Fruit fly (Drosophila melanogaster): ENCODE measurements around the gene CG5805.
A peak's percentile ranks its signal among the peaks of the same experiment; 100 is the strongest.

DNA sequence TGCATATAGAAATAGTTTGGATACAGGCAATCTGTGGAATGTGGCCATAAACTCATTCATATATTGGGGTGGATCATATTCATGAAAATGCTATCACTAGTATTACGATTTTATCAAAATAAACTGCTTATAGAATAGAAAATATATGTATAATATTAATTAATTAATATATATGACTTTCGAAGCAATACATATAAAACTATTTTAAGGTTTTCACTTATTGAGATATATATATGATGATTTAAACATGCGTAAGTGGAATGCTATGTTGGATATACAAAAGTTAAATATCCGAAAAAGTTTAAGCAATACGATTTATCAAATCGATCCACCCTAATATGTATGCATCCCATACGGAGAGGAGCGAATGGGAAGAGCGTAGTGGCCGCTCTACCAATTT is 11.4 kb upstream of the CG5805 start:
- no peak for TF ChIP-seq CG1620 (GFP tag; optimal IDR thresholded peaks at IDR 0.05)
- peak; percentile 36 for TF ChIP-seq CG7101 (tag; optimal IDR thresholded peaks at IDR 0.05)
- no peak for TF ChIP-seq cnc (optimal IDR thresholded peaks at IDR 0.05)
- TF ChIP-seq ovo (GFP tag; optimal IDR thresholded peaks at IDR 0.05), result no peak
- no peak for TF ChIP-seq CG14711 (tag; optimal IDR thresholded peaks at IDR 0.05)
- no peak for TF ChIP-seq cic (GFP tag; optimal IDR thresholded peaks at IDR 0.05)
